Fruit fly (Drosophila melanogaster) whole organism, embryonic: ENCODE data around the gene GC.
A peak's percentile ranks its signal among the peaks of the same experiment; 100 is the strongest.

Experiments used
- Awh ChIP-seq: fragments of 200-800 bp; sonication (Bioruptor generic); IDR thresholded peaks from 2 replicates; pipeline ENCODE4, ENCODE4 v1.3.6; 2022; ENCODE audit warnings: missing biosample characterization, missing genetic modification characterization
- CG10654 ChIP-seq: fragments of 200-800 bp; sonication (Bioruptor generic); optimal IDR thresholded peaks from 2 replicates; lab custom pipeline; 2016; ENCODE audit warnings: missing biosample characterization, missing genetic modification characterization
- CG13894 ChIP-seq: fragments of 200-800 bp; sonication (Bioruptor generic); optimal IDR thresholded peaks from 3 replicates; lab custom pipeline; 2018; ENCODE audit warnings: missing biosample characterization, mild to moderate bottlenecking, missing genetic modification characterization, moderate library complexity
- CG15696 ChIP-seq: fragments of 200-800 bp; sonication (Bioruptor generic); optimal IDR thresholded peaks from 2 replicates; lab custom pipeline; 2019; ENCODE audit warnings: missing biosample characterization, mild to moderate bottlenecking, missing genetic modification characterization, moderate library complexity
- CG17568 ChIP-seq: fragments of 200-800 bp; sonication (Bioruptor generic); optimal IDR thresholded peaks from 2 replicates; lab custom pipeline; 2018; ENCODE audit warnings: missing biosample characterization, mild to moderate bottlenecking, missing genetic modification characterization, moderate library complexity
- CG17612 ChIP-seq: fragments of 200-800 bp; sonication (Bioruptor generic); IDR thresholded peaks from 2 replicates; pipeline ENCODE4 v1.3.6; 2022; ENCODE audit warnings: missing biosample characterization, missing genetic modification characterization
- CG18599 ChIP-seq: fragments of 200-800 bp; sonication (Bioruptor generic); optimal IDR thresholded peaks from 3 replicates; lab custom pipeline; 2017; ENCODE audit warnings: missing biosample characterization, missing genetic modification characterization, mild to moderate bottlenecking, moderate library complexity, missing genetic modification reagents
- CG2199 ChIP-seq: fragments of 200-800 bp; sonication (Bioruptor generic); IDR thresholded peaks from 3 replicates; pipeline ENCODE4 v1.3.6; 2022; ENCODE audit warnings: missing biosample characterization, missing genetic modification characterization
- CG32767 ChIP-seq: fragments of 200-800 bp; sonication (Bioruptor generic); IDR thresholded peaks from 2 replicates; pipeline ENCODE4 v1.3.6; 2022; ENCODE audit warnings: missing biosample characterization, missing genetic modification characterization
- CG3726 ChIP-seq: fragments of 200-800 bp; sonication (Bioruptor generic); IDR thresholded peaks from 3 replicates; pipeline ENCODE4, ENCODE4 v1.3.6; 2022; ENCODE audit warnings: missing biosample characterization, missing genetic modification characterization
- CG4404 ChIP-seq: fragments of 200-800 bp; sonication (Bioruptor generic); IDR thresholded peaks from 2 replicates; pipeline ENCODE4 v1.3.6; 2022; ENCODE audit warnings: missing biosample characterization, missing genetic modification characterization
- CG4730 ChIP-seq: fragments of 200-800 bp; sonication (Bioruptor generic); IDR thresholded peaks from 2 replicates; pipeline ENCODE4 v1.3.6; 2022; ENCODE audit warnings: missing biosample characterization, missing genetic modification characterization
- CG5953 ChIP-seq: fragments of 200-800 bp; sonication (Bioruptor generic); IDR thresholded peaks from 2 replicates; pipeline ENCODE4 v1.3.6; 2022; ENCODE audit warnings: missing biosample characterization, missing genetic modification characterization
- CG6254 ChIP-seq: fragments of 200-800 bp; sonication (Bioruptor generic); optimal IDR thresholded peaks from 3 replicates; lab custom pipeline; 2017; ENCODE audit warnings: mild to moderate bottlenecking, missing biosample characterization, missing genetic modification reagents, missing genetic modification characterization
- CG6272 ChIP-seq: fragments of 200-800 bp; sonication (Bioruptor generic); IDR thresholded peaks from 2 replicates; pipeline ENCODE4 v1.3.6; 2022; ENCODE audit warnings: missing biosample characterization, missing genetic modification characterization
- CG6654 ChIP-seq: fragments of 200-800 bp; sonication (Bioruptor generic); optimal IDR thresholded peaks from 2 replicates; lab custom pipeline; 2017; ENCODE audit warnings: missing biosample characterization, mild to moderate bottlenecking, missing genetic modification characterization
- CG7372 ChIP-seq: fragments of 200-800 bp; sonication (Bioruptor generic); IDR thresholded peaks from 2 replicates; pipeline ENCODE4 v1.3.6; 2022; ENCODE audit warnings: missing biosample characterization, missing genetic modification characterization
- CG9437 ChIP-seq: fragments of 200-800 bp; sonication (Bioruptor generic); optimal IDR thresholded peaks from 2 replicates; lab custom pipeline; 2018; ENCODE audit warnings: missing biosample characterization, mild to moderate bottlenecking, missing genetic modification characterization
- CG9797 ChIP-seq: fragments of 200-800 bp; sonication (Bioruptor generic); optimal IDR thresholded peaks from 3 replicates; lab custom pipeline; 2018; ENCODE audit warnings: missing biosample characterization, mild to moderate bottlenecking, missing genetic modification characterization
- CG9817 ChIP-seq: fragments of 200-800 bp; sonication (Bioruptor generic); optimal IDR thresholded peaks from 2 replicates; lab custom pipeline; 2018; ENCODE audit warnings: missing biosample characterization, mild to moderate bottlenecking, missing genetic modification characterization, moderate library complexity
- Dbx ChIP-seq: fragments of 200-800 bp; sonication (Bioruptor generic); IDR thresholded peaks from 3 replicates; pipeline ENCODE4 v1.3.6; 2022; ENCODE audit warnings: missing biosample characterization, missing genetic modification characterization
- Gug ChIP-seq: fragments of 200-800 bp; sonication (Bioruptor generic); IDR thresholded peaks from 4 replicates; pipeline ENCODE4 v1.3.6; 2022; ENCODE audit warnings: missing biosample characterization, missing genetic modification characterization
- H15 ChIP-seq: fragments of 200-800 bp; sonication (Bioruptor generic); IDR thresholded peaks from 3 replicates; pipeline ENCODE4 v1.3.6; 2022; ENCODE audit warnings: missing biosample characterization, missing genetic modification characterization
- MESR4 ChIP-seq: fragments of 200-800 bp; sonication (Bioruptor generic); optimal IDR thresholded peaks from 2 replicates; lab custom pipeline; 2018; ENCODE audit warnings: missing biosample characterization, mild to moderate bottlenecking, missing genetic modification characterization, moderate library complexity
- Myb ChIP-seq: fragments of 200-800 bp; sonication (Bioruptor generic); optimal IDR thresholded peaks from 2 replicates; lab custom pipeline; 2016; ENCODE audit warnings: missing biosample characterization, missing genetic modification characterization
- NC2β ChIP-seq: fragments of 200-800 bp; sonication (Bioruptor generic); optimal IDR thresholded peaks from 2 replicates; lab custom pipeline; 2016; ENCODE audit warnings: missing biosample characterization, missing genetic modification characterization
- Neu2 ChIP-seq: fragments of 200-800 bp; sonication (Bioruptor generic); optimal IDR thresholded peaks from 3 replicates; lab custom pipeline; 2016; ENCODE audit warnings: missing biosample characterization, missing genetic modification characterization, borderline replicate concordance
- YL-1 ChIP-seq: fragments of 200-800 bp; sonication (Bioruptor generic); optimal IDR thresholded peaks from 3 replicates; lab custom pipeline; 2017; ENCODE audit warnings: missing biosample characterization, mild to moderate bottlenecking, missing genetic modification characterization
- bbx ChIP-seq: fragments of 200-800 bp; sonication (Bioruptor generic); IDR thresholded peaks from 2 replicates; pipeline ENCODE4 v1.3.6; 2022; ENCODE audit warnings: missing biosample characterization, missing genetic modification characterization; ENCODE audit not compliant: partially characterized antibody
- bowl ChIP-seq: fragments of 200-800 bp; sonication (Bioruptor generic); IDR thresholded peaks from 2 replicates; pipeline ENCODE4 v1.3.6; 2022; ENCODE audit warnings: missing biosample characterization, missing genetic modification characterization
- cad ChIP-seq: fragments of >200 bp; optimal IDR thresholded peaks from 2 replicates; lab custom pipeline; 2017; ENCODE audit warnings: missing biosample characterization, missing genetic modification characterization
- chinmo ChIP-seq: fragments of 200-800 bp; sonication (Bioruptor generic); IDR thresholded peaks from 4 replicates; pipeline ENCODE4 v1.3.6; 2022; ENCODE audit warnings: missing biosample characterization, missing genetic modification characterization; ENCODE audit not compliant: partially characterized antibody
- ci ChIP-seq: fragments of 200-800 bp; sonication (Bioruptor generic); IDR thresholded peaks from 3 replicates; pipeline ENCODE4 v1.3.6; 2022; ENCODE audit warnings: missing biosample characterization, missing genetic modification characterization
- fd3F ChIP-seq: fragments of 200-800 bp; sonication (Bioruptor generic); optimal IDR thresholded peaks from 2 replicates; lab custom pipeline; 2018; ENCODE audit warnings: missing biosample characterization, mild to moderate bottlenecking, missing genetic modification characterization, moderate library complexity
- fd64A ChIP-seq: fragments of 200-800 bp; sonication (Bioruptor generic); optimal IDR thresholded peaks from 3 replicates; lab custom pipeline; 2018; ENCODE audit warnings: missing biosample characterization, mild to moderate bottlenecking, missing genetic modification characterization
- gce ChIP-seq: fragments of 200-800 bp; sonication (Bioruptor generic); IDR thresholded peaks from 3 replicates; pipeline ENCODE4 v1.3.6; 2022; ENCODE audit warnings: missing biosample characterization, missing genetic modification characterization
- grau ChIP-seq: fragments of 200-800 bp; optimal IDR thresholded peaks from 3 replicates; lab custom pipeline; 2019; ENCODE audit warnings: missing biosample characterization, mild to moderate bottlenecking, missing genetic modification characterization, moderate library complexity
- her ChIP-seq: fragments of 200-800 bp; sonication (Bioruptor generic); optimal IDR thresholded peaks from 2 replicates; lab custom pipeline; 2016; ENCODE audit warnings: missing biosample characterization, missing genetic modification characterization
- lab ChIP-seq: fragments of 200-800 bp; sonication (Bioruptor generic); optimal IDR thresholded peaks from 3 replicates; lab custom pipeline; 2017; ENCODE audit warnings: missing biosample characterization, missing genetic modification characterization, mild to moderate bottlenecking, moderate library complexity, missing genetic modification reagents
- maf-S ChIP-seq: fragments of 200-800 bp; sonication (Bioruptor generic); optimal IDR thresholded peaks from 2 replicates; lab custom pipeline; 2016; ENCODE audit warnings: missing biosample characterization, missing genetic modification characterization
- nerfin-1 ChIP-seq: fragments of 200-800 bp; sonication (Bioruptor generic); optimal IDR thresholded peaks from 3 replicates; lab custom pipeline; 2019; ENCODE audit warnings: missing biosample characterization, mild to moderate bottlenecking, missing genetic modification characterization, moderate library complexity
- otp ChIP-seq: fragments of 200-800 bp; sonication (Bioruptor generic); IDR thresholded peaks from 3 replicates; pipeline ENCODE4, ENCODE4 v1.3.6; 2022; ENCODE audit warnings: missing biosample characterization, missing genetic modification characterization
- p53 ChIP-seq: fragments of 200-800 bp; sonication (Bioruptor generic); optimal IDR thresholded peaks from 2 replicates; lab custom pipeline; 2016; ENCODE audit warnings: missing biosample characterization, missing genetic modification characterization
- pita ChIP-seq: fragments of 200-800 bp; sonication (Bioruptor generic); optimal IDR thresholded peaks from 2 replicates; lab custom pipeline; 2017; ENCODE audit warnings: missing biosample characterization, mild to moderate bottlenecking, missing genetic modification characterization
- psq ChIP-seq: fragments of 200-800 bp; sonication (Bioruptor generic); optimal IDR thresholded peaks from 2 replicates; lab custom pipeline; 2017; ENCODE audit warnings: missing biosample characterization, missing genetic modification characterization
- pum ChIP-seq: fragments of 200-800 bp; sonication (Bioruptor generic); optimal IDR thresholded peaks from 2 replicates; lab custom pipeline; 2016; ENCODE audit warnings: missing biosample characterization, missing genetic modification characterization
- slp2 ChIP-seq: fragments of 200-800 bp; sonication (Bioruptor generic); optimal IDR thresholded peaks from 2 replicates; lab custom pipeline; 2016; ENCODE audit warnings: missing biosample characterization, missing genetic modification characterization
- tll ChIP-seq, 2 experiments: fragments of 200-800 bp in 1 of 2; fragments of >200 bp in 1 of 2; sonication (Bioruptor generic) in 1 of 2; optimal IDR thresholded peaks; 2 replicates each; lab custom pipeline; 2017 to 2019; ENCODE audit warnings: missing biosample characterization in 2 of 2, missing genetic modification characterization in 2 of 2, mild to moderate bottlenecking in 1 of 2, moderate library complexity in 1 of 2
- z ChIP-seq: fragments of 200-800 bp; sonication (Bioruptor generic); IDR thresholded peaks from 3 replicates; pipeline ENCODE4 v1.3.6; 2022; ENCODE audit warnings: missing biosample characterization, missing genetic modification characterization
- zen ChIP-seq: fragments of 200-800 bp; sonication (Bioruptor generic); optimal IDR thresholded peaks from 3 replicates; lab custom pipeline; 2018; ENCODE audit warnings: missing biosample characterization, mild to moderate bottlenecking, missing genetic modification characterization, moderate library complexity

The GC gene

DNA sequence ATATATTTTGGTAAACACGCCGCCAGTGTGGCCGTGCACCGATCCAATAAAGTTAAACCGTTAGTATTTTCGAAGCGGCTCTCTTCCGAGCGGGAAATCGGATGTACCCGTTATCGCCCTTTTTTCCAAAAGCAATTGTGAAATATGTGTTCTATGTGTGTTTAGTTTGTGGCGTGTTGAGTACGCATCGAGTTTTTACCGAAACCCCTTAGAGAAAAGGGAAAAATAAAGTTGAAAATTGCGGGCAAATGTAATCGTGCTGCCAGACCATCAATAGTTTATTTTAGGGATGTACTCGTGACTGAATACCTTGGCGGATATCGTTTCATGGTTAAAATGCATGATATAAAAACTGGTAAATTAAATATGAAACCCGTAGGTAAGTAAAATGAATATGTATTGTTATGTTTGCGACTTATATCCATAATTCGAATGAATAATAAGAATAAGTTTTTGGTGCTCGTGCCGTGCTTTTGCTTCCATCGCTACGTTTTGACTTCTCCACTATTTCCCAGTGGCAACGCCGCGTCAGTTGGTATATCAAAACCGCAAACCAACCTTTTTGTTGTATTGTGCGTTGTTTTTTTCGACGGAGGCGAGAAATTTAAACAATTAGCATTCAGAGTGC is 10.2 kb upstream of the GC start, which contains the start of the genes Mettl2 and Bgb (continued):
- TF ChIP-seq tll (GFP tag; optimal IDR thresholded peaks at IDR 0.05; lab: Kevin White, UChicago) (peak; percentile 93), grau (peak; percentile 77), psq (GFP tag; lab: Kevin White, UChicago) (peak; percentile 29), maf-S (peak; percentile 80), slp2 (peak; percentile 66), fd3F (peak; percentile 61), Awh (GFP tag; lab: Robert Waterston, UW) (peak; percentile 25; the same call in 1 of the 2 replicates), ci (peak; percentile 66; the same call in 2 of the 3 replicates), cad (GFP tag; lab: Kevin White, UChicago) (no peak), CG4404 (GFP tag; lab: Robert Waterston, UW) (peak; percentile 90), chinmo (GFP tag; lab: Robert Waterston, UW) (no peak), CG6254 (peak; percentile 51), CG2199 (GFP tag; lab: Robert Waterston, UW) (no peak), Gug (GFP tag; lab: Robert Waterston, UW) (peak; percentile 93), zen (tag; lab: Kevin White, UChicago) (peak; percentile 74), fd64A (no peak), CG17568 (GFP tag; lab: Kevin White, UChicago) (no peak), pum (GFP tag; lab: Kevin White, UChicago) (peak; percentile 88), her (peak; percentile 46), gce (GFP tag; lab: Robert Waterston, UW) (no peak), pita (no peak), otp (GFP tag; lab: Robert Waterston, UW) (0 out of 3 replicates have a peak, but pooled peaks have one; percentile 34), Dbx (peak; percentile 81), z (GFP tag; lab: Robert Waterston, UW) (no peak), CG18599 (peak; percentile 80), CG4730 (GFP tag; lab: Robert Waterston, UW) (peak; percentile 77), nerfin-1 (tag; lab: Kevin White, UChicago) (peak; percentile 54), YL-1 (GFP tag; lab: Kevin White, UChicago) (peak; percentile 58), CG6654 (GFP tag; lab: Kevin White, UChicago) (peak; percentile 16), bbx (GFP tag; lab: Robert Waterston, UW) (peak; percentile 41; the same call in 1 of the 2 replicates), CG10654 (GFP tag; lab: Kevin White, UChicago) (peak; percentile 68), CG13894 (tag; lab: Kevin White, UChicago) (peak; percentile 45), CG5953 (GFP tag; lab: Robert Waterston, UW) (no peak), CG9797 (GFP tag; lab: Kevin White, UChicago) (peak; percentile 76), H15 (GFP tag; lab: Robert Waterston, UW) (peak; percentile 85), CG9817 (tag; lab: Kevin White, UChicago) (peak; percentile 87), Neu2 (peak; percentile 43), CG6272 (GFP tag; lab: Robert Waterston, UW) (peak; percentile 89), CG9437 (peak; percentile 61), MESR4 (GFP tag; lab: Kevin White, UChicago) (no peak), lab (GFP tag; lab: Kevin White, UChicago) (peak; percentile 78), CG3726 (GFP tag; lab: Robert Waterston, UW) (peak; percentile 76; the same call in 2 of the 3 replicates), CG15696 (tag; lab: Kevin White, UChicago) (peak; percentile 89), Myb (GFP tag; lab: Kevin White, UChicago) (peak; percentile 80), NC2β (GFP tag; lab: Kevin White, UChicago) (peak; percentile 63), p53 (peak; percentile 18), CG7372 (peak; percentile 83), bowl (GFP tag; lab: Robert Waterston, UW) (no peak), CG17612 (GFP tag; lab: Robert Waterston, UW) (peak; percentile 69), CG32767 (GFP tag; lab: Robert Waterston, UW) (peak; percentile 86)
